2 fruit fly cellular contexts compared by ENCODE assay signal in genomic region chr2L:19438685-19439597, dm6.
TF ChIP-seq lines count a peak whose summit lies in the region.

No protein-coding gene starts in this region.

TF ChIP-seq in whole organism, embryonic, 481 proteins besides CTCF, POLR2A, EP300 and RAD21 (continued from another document):
- TF ChIP-seq Trl (optimal IDR thresholded peaks at IDR 0.05; lab: Kevin White, UChicago) (peak in 1 of 2 experiments; percentile 46), Trl (GFP tag; optimal IDR thresholded peaks at IDR 0.05; lab: Kevin White, UChicago) (no peak), CG2678 (tag; optimal IDR thresholded peaks at IDR 0.05; lab: Kevin White, UChicago) (peak; percentile 2), onecut (GFP tag; IDR thresholded peaks at IDR 0.05; lab: Robert Waterston, UW) (no peak), CG11560 (tag; IDR thresholded peaks at IDR 0.05; lab: Robert Waterston, UW) (0 out of 3 replicates have a peak, but pooled peaks have one; percentile 46), CG5180 (GFP tag; optimal IDR thresholded peaks at IDR 0.05; lab: Kevin White, UChicago) (peak; percentile 92), chinmo (GFP tag; IDR thresholded peaks at IDR 0.05; lab: Robert Waterston, UW; ENCODE audit: partially characterized antibody) (peak; percentile 82; the same call in 3 of the 4 replicates), E2f1 (GFP tag; IDR thresholded peaks at IDR 0.05; lab: Robert Waterston, UW) (no peak), ci (GFP tag; IDR thresholded peaks at IDR 0.05; lab: Robert Waterston, UW) (0 out of 3 replicates have a peak, but pooled peaks have one; percentile 16), Sry-β (GFP tag; optimal IDR thresholded peaks at IDR 0.05; lab: Kevin White, UChicago) (peak; percentile 87), HLH3B (GFP tag; IDR thresholded peaks at IDR 0.05; lab: Robert Waterston, UW) (0 out of 2 replicates have a peak, but pooled peaks have one; percentile 23), Med (GFP tag; lab: Kevin White, UChicago) (peak; percentile 43), sr (GFP tag; IDR thresholded peaks at IDR 0.05; lab: Robert Waterston, UW) (peak; percentile 47; the same call in 1 of the 3 replicates), Nf-YC (tag; optimal IDR thresholded peaks at IDR 0.05; lab: Kevin White, UChicago) (peak; percentile 10), CG14014 (GFP tag; IDR thresholded peaks at IDR 0.05; lab: Robert Waterston, UW) (no peak), dmrt99B (tag; optimal IDR thresholded peaks at IDR 0.05; lab: Kevin White, UChicago) (peak; percentile 10), cwo (GFP tag; optimal IDR thresholded peaks at IDR 0.05; lab: Kevin White, UChicago) (peak; percentile 86), bbx (GFP tag; IDR thresholded peaks at IDR 0.05; lab: Robert Waterston, UW; ENCODE audit: partially characterized antibody) (0 out of 2 replicates have a peak, but pooled peaks have one; percentile 10), dpn (GFP tag; optimal IDR thresholded peaks at IDR 0.05; lab: Kevin White, UChicago) (no peak), vvl (GFP tag; IDR thresholded peaks at IDR 0.05; lab: Robert Waterston, UW) (peak; percentile 84; the same call in 1 of the 2 replicates), Jarid2 (GFP tag; optimal IDR thresholded peaks at IDR 0.05; lab: Kevin White, UChicago) (peak; percentile 43), CG13287 (GFP tag; IDR thresholded peaks at IDR 0.05; lab: Robert Waterston, UW; ENCODE audit: partially characterized antibody) (0 out of 2 replicates have a peak, but pooled peaks have one; percentile 11), HHEX (GFP tag; optimal IDR thresholded peaks at IDR 0.05; lab: Kevin White, UChicago) (no peak), az2 (GFP tag; optimal IDR thresholded peaks at IDR 0.05; lab: Kevin White, UChicago) (peak; percentile 9), ken (GFP tag; IDR thresholded peaks at IDR 0.05; lab: Robert Waterston, UW) (0 out of 3 replicates have a peak, but pooled peaks have one; percentile 13), Blimp-1 (GFP tag; optimal IDR thresholded peaks at IDR 0.05; lab: Kevin White, UChicago) (peak; percentile 99), gt (GFP tag; IDR thresholded peaks at IDR 0.05; lab: Robert Waterston, UW) (no peak)

TF ChIP-seq in whole organism, prepupa, 60 proteins besides CTCF, POLR2A, EP300 and RAD21 (continued from another document):
- TF ChIP-seq CG6163 (GFP tag; IDR thresholded peaks at IDR 0.05; lab: Robert Waterston, UW) (peak; percentile 36; the same call in 1 of the 3 replicates), CG6808 (GFP tag; optimal IDR thresholded peaks at IDR 0.05; lab: Kevin White, UChicago) (peak; percentile 99), Lpt (GFP tag; optimal IDR thresholded peaks at IDR 0.05; lab: Kevin White, UChicago) (peak; percentile 18), pdm3 (GFP tag; optimal IDR thresholded peaks at IDR 0.05; lab: Kevin White, UChicago) (peak; percentile 10), vri (GFP tag; optimal IDR thresholded peaks at IDR 0.05; lab: Kevin White, UChicago) (no peak)
TF ChIP-seq in whole organism, prepupa: peak in this region for 19.
